Worm (Caenorhabditis elegans) whole organism, L2 larva: ENCODE data around the gene Y54G11A.4.
A peak's percentile ranks its signal among the peaks of the same experiment; 100 is the strongest.

Experiments
- C34F6.9 ChIP-seq: fragments of 150-350 bp; optimal IDR thresholded peaks from 2 replicates; lab custom pipeline; 2014; ENCODE audit warnings: missing biosample characterization, missing genetic modification characterization
- F13H6.1 ChIP-seq: sonication (generic microtip); optimal IDR thresholded peaks from 2 replicates; lab custom pipeline; 2016; ENCODE audit warnings: missing genetic modification characterization, missing compliant biosample characterization
- R02D3.7 ChIP-seq: fragments of 150-350 bp; optimal IDR thresholded peaks from 2 replicates; lab custom pipeline; 2014; ENCODE audit warnings: missing biosample characterization, missing genetic modification characterization
- ZK546.5 ChIP-seq: sonication (generic microtip); optimal IDR thresholded peaks from 2 replicates; lab custom pipeline; 2017; ENCODE audit warnings: missing biosample characterization, missing genetic modification characterization
- alr-1 ChIP-seq: fragments of 150-350 bp; optimal IDR thresholded peaks from 2 replicates; lab custom pipeline; 2014; ENCODE audit warnings: missing biosample characterization, missing genetic modification characterization
- aly-2 ChIP-seq: fragments of 150-350 bp; optimal IDR thresholded peaks from 2 replicates; lab custom pipeline; 2014; ENCODE audit warnings: missing biosample characterization, missing genetic modification characterization
- ama-1 ChIP-seq: fragments of 150-350 bp; optimal IDR thresholded peaks from 2 replicates; lab custom pipeline; 2018; ENCODE audit warnings: inconsistent platforms
- blmp-1 ChIP-seq: sonication (generic microtip); optimal IDR thresholded peaks from 2 replicates; lab custom pipeline; 2017; ENCODE audit warnings: missing genetic modification characterization, mild to moderate bottlenecking, missing compliant biosample characterization, antibody characterized with exemption, moderate library complexity; ENCODE audit not compliant: insufficient read depth
- ceh-82 ChIP-seq: fragments of 150-350 bp; optimal IDR thresholded peaks from 2 replicates; lab custom pipeline; 2014; ENCODE audit warnings: missing biosample characterization, missing genetic modification characterization
- crh-2 ChIP-seq: sonication (generic microtip); optimal IDR thresholded peaks from 2 replicates; lab custom pipeline; 2017; ENCODE audit warnings: missing biosample characterization, missing genetic modification characterization
- dmd-4 ChIP-seq: sonication (generic microtip); optimal IDR thresholded peaks from 2 replicates; lab custom pipeline; 2017; ENCODE audit warnings: missing biosample characterization, missing genetic modification characterization
- elt-1 ChIP-seq: fragments of 150-350 bp; optimal IDR thresholded peaks from 2 replicates; lab custom pipeline; 2014; ENCODE audit warnings: missing biosample characterization, missing genetic modification characterization
- fos-1 ChIP-seq: fragments of 150-350 bp; optimal IDR thresholded peaks from 2 replicates; lab custom pipeline; 2014; ENCODE audit warnings: missing biosample characterization, missing genetic modification characterization
- gmeb-1 ChIP-seq: fragments of 150-350 bp; optimal IDR thresholded peaks from 2 replicates; lab custom pipeline; 2014; ENCODE audit warnings: missing biosample characterization, missing genetic modification characterization
- lin-11 ChIP-seq: fragments of 150-350 bp; sonication (generic microtip); optimal IDR thresholded peaks from 2 replicates; lab custom pipeline; 2014; ENCODE audit warnings: missing biosample characterization, missing genetic modification characterization, inconsistent platforms, mixed read lengths
- lin-13 ChIP-seq: fragments of 150-350 bp; optimal IDR thresholded peaks from 2 replicates; lab custom pipeline; 2014; ENCODE audit warnings: missing biosample characterization, missing genetic modification reagents, missing genetic modification characterization
- lin-39 ChIP-seq: fragments of 150-350 bp; optimal IDR thresholded peaks from 2 replicates; lab custom pipeline; 2014; ENCODE audit warnings: missing biosample characterization, missing genetic modification reagents, missing genetic modification characterization
- lsy-2 ChIP-seq, 2 experiments: fragments of 150-350 bp in 1 of 2; sonication (generic microtip) in 1 of 2; optimal IDR thresholded peaks; 2 replicates each; lab custom pipeline; 2014 to 2017; ENCODE audit warnings: missing biosample characterization in 2 of 2, missing genetic modification characterization in 2 of 2
- mab-5 ChIP-seq: fragments of 150-350 bp; optimal IDR thresholded peaks from 2 replicates; lab custom pipeline; 2014; ENCODE audit warnings: missing biosample characterization, missing genetic modification characterization
- mbf-1 ChIP-seq: sonication (generic microtip); optimal IDR thresholded peaks from 2 replicates; lab custom pipeline; 2017; ENCODE audit warnings: missing biosample characterization, missing genetic modification characterization
- mdl-1 ChIP-seq, 2 experiments: fragments of 150-350 bp in 1 of 2; sonication (generic microtip) in 1 of 2; optimal IDR thresholded peaks; 2 replicates each; lab custom pipeline; 2017; ENCODE audit warnings: missing biosample characterization in 2 of 2, missing genetic modification characterization in 2 of 2
- nhr-10 ChIP-seq: sonication (generic microtip); optimal IDR thresholded peaks from 2 replicates; lab custom pipeline; 2017; ENCODE audit warnings: missing biosample characterization, missing genetic modification characterization
- nhr-11 ChIP-seq: fragments of 150-350 bp; optimal IDR thresholded peaks from 2 replicates; lab custom pipeline; 2014; ENCODE audit warnings: missing biosample characterization, missing genetic modification characterization
- nhr-12 ChIP-seq: fragments of 150-350 bp; optimal IDR thresholded peaks from 2 replicates; lab custom pipeline; 2014; ENCODE audit warnings: missing biosample characterization, missing genetic modification characterization
- nhr-129 ChIP-seq: fragments of 150-350 bp; optimal IDR thresholded peaks from 2 replicates; lab custom pipeline; 2014; ENCODE audit warnings: missing biosample characterization, missing genetic modification characterization
- nhr-21 ChIP-seq: fragments of 150-350 bp; optimal IDR thresholded peaks from 2 replicates; lab custom pipeline; 2014; ENCODE audit warnings: missing biosample characterization, missing genetic modification characterization
- nhr-23 ChIP-seq: fragments of 150-350 bp; optimal IDR thresholded peaks from 2 replicates; lab custom pipeline; 2014; ENCODE audit warnings: missing biosample characterization, missing genetic modification reagents, missing genetic modification characterization
- nhr-237 ChIP-seq: fragments of 150-350 bp; optimal IDR thresholded peaks from 2 replicates; lab custom pipeline; 2014; ENCODE audit warnings: missing biosample characterization, missing genetic modification characterization
- nhr-25 ChIP-seq: fragments of 150-350 bp; sonication (generic microtip); optimal IDR thresholded peaks from 3 replicates; lab custom pipeline; 2014; ENCODE audit warnings: missing biosample characterization, missing genetic modification characterization
- nhr-6 ChIP-seq: fragments of 150-350 bp; optimal IDR thresholded peaks from 2 replicates; lab custom pipeline; 2014; ENCODE audit warnings: missing biosample characterization, missing genetic modification characterization
- nhr-77 ChIP-seq: fragments of 150-350 bp; optimal IDR thresholded peaks from 2 replicates; lab custom pipeline; 2014; ENCODE audit warnings: missing biosample characterization, missing genetic modification characterization
- peb-1 ChIP-seq: fragments of 150-350 bp; optimal IDR thresholded peaks from 2 replicates; lab custom pipeline; 2014; ENCODE audit warnings: missing biosample characterization, missing genetic modification characterization
- skn-1 ChIP-seq: sonication (generic microtip); optimal IDR thresholded peaks from 2 replicates; lab custom pipeline; 2017; ENCODE audit warnings: missing biosample characterization, missing genetic modification characterization
- sma-3 ChIP-seq: sonication (generic microtip); optimal IDR thresholded peaks from 2 replicates; lab custom pipeline; 2016; ENCODE audit warnings: missing genetic modification reagents, missing genetic modification characterization, missing compliant biosample characterization
- sma-9 ChIP-seq, 2 experiments: fragments of 150-350 bp in 1 of 2; sonication (generic microtip) in 1 of 2; optimal IDR thresholded peaks; 2 replicates each; lab custom pipeline; 2014 to 2016; ENCODE audit warnings: missing genetic modification characterization in 2 of 2, mild to moderate bottlenecking in 1 of 2, missing biosample characterization in 1 of 2, missing compliant biosample characterization in 1 of 2, missing genetic modification reagents in 1 of 2, moderate library complexity in 1 of 2
- unc-39 ChIP-seq: fragments of 150-350 bp; optimal IDR thresholded peaks from 2 replicates; lab custom pipeline; 2014; ENCODE audit warnings: missing biosample characterization, missing genetic modification characterization
- unc-55 ChIP-seq: fragments of 150-350 bp; sonication (generic microtip); optimal IDR thresholded peaks from 3 replicates; lab custom pipeline; 2014; ENCODE audit warnings: missing biosample characterization, missing genetic modification reagents, missing genetic modification characterization
- unc-62 ChIP-seq: fragments of 150-350 bp; optimal IDR thresholded peaks from 2 replicates; lab custom pipeline; 2014; ENCODE audit warnings: missing biosample characterization, missing genetic modification reagents, missing genetic modification characterization
- zag-1 ChIP-seq: fragments of 150-350 bp; optimal IDR thresholded peaks from 2 replicates; lab custom pipeline; 2014; ENCODE audit warnings: missing biosample characterization, missing genetic modification characterization
- ztf-1 ChIP-seq: fragments of 200-800 bp; sonication (Bioruptor generic); conservative IDR thresholded peaks from 2 replicates; pipeline ENCODE4 v1.3.6; 2022; ENCODE audit warnings: missing genetic modification characterization, missing compliant biosample characterization
- ztf-11 ChIP-seq: sonication (generic microtip); optimal IDR thresholded peaks from 2 replicates; lab custom pipeline; 2017; ENCODE audit warnings: missing biosample characterization, missing genetic modification characterization
- ztf-4 ChIP-seq: fragments of 150-350 bp; optimal IDR thresholded peaks from 2 replicates; lab custom pipeline; 2014; ENCODE audit warnings: missing biosample characterization, missing genetic modification characterization

The Y54G11A.4 gene

DNA sequence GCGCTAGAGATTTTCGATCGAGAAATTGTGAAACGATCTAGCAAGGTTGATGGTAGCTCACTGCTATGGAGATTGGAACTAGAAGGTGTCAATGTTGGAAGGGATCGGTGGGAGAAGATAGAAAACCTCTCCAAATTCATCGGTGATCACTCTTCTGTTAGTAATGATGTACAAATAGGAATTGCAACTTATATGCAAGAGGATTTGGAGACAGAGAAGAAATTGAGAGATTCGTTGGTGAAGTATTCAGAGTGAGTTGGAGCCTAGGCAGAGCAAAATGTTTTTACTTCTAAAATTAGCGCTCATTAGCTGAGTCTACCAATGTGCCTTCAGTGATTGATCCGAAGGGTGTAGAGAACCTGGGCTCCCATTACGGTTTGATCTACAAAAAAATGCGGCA, 1.8 kb downstream of the Y54G11A.4 start:
- TF ChIP-seq nhr-237 (tag; lab: Kevin White, UChicago) (no peak), unc-55 (no peak), peb-1 (tag; lab: Kevin White, UChicago) (no peak), lin-13 (GFP tag; lab: Kevin White, UChicago) (no peak), sma-3 (GFP tag; lab: Kevin White, UChicago) (no peak), ztf-4 (no peak), lin-39 (tag; lab: Kevin White, UChicago) (no peak), C34F6.9 (tag; lab: Kevin White, UChicago) (no peak), nhr-10 (no peak)

DNA sequence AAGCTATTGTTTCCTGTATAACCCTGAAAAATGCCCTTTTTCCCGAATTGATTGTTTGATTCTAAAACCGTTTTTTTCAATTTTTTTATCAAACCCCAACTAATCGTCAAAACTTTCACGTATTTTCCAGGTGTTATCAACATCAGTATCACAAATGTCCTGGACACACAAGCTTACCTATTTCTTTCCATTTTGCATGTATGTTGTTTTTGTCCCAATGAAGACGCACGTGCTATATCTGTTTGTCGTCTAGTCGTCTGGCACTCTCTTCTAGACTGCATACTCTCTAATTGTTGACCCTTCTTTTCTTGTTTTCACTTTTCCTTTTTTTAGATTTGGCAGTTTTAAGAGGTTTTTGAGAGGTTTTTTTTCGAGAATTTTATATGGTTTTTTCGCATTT, 3.7 kb downstream of the Y54G11A.4 start:
- TF ChIP-seq mdl-1 (tag; optimal IDR thresholded peaks at IDR 0.05; lab: Kevin White, UChicago) (peak; percentile 89 to 95), alr-1 (tag; lab: Kevin White, UChicago) (no peak), unc-55 (peak; percentile 26), skn-1 (tag; lab: Kevin White, UChicago) (no peak), lin-11 (tag; lab: Kevin White, UChicago) (no peak), nhr-77 (no peak), C34F6.9 (tag; lab: Kevin White, UChicago) (peak; percentile 67), ztf-1 (GFP tag; lab: Robert Waterston, UW) (no peak), unc-62 (GFP tag; lab: Kevin White, UChicago) (no peak), R02D3.7 (tag; lab: Kevin White, UChicago) (no peak), F13H6.1 (tag; lab: Kevin White, UChicago) (peak; percentile 66), lin-13 (GFP tag; lab: Kevin White, UChicago) (peak; percentile 15), aly-2 (tag; lab: Kevin White, UChicago) (no peak), ztf-4 (no peak), dmd-4 (tag; lab: Kevin White, UChicago) (no peak), nhr-23 (tag; lab: Kevin White, UChicago) (no peak), ztf-11 (tag; lab: Kevin White, UChicago) (no peak), nhr-12 (tag; lab: Kevin White, UChicago) (no peak), unc-39 (no peak), gmeb-1 (tag; lab: Kevin White, UChicago) (peak; percentile 74), mbf-1 (no peak), mab-5 (tag; lab: Kevin White, UChicago) (no peak), fos-1 (tag; lab: Kevin White, UChicago) (peak; percentile 26), elt-1 (tag; lab: Kevin White, UChicago) (no peak), blmp-1 (tag; lab: Kevin White, UChicago) (peak; percentile 90), lin-39 (tag; lab: Kevin White, UChicago) (no peak), crh-2 (tag; lab: Kevin White, UChicago) (peak; percentile 84), sma-3 (GFP tag; lab: Kevin White, UChicago) (peak; percentile 66), nhr-129 (peak; percentile 73), lsy-2 (tag; optimal IDR thresholded peaks at IDR 0.05; lab: Kevin White, UChicago) (peak in 1 of 2 experiments; percentile 71), sma-9 (GFP tag; optimal IDR thresholded peaks at IDR 0.05; lab: Kevin White, UChicago) (peak; percentile 83), sma-9 (tag; optimal IDR thresholded peaks at IDR 0.05; lab: Kevin White, UChicago) (no peak), nhr-237 (tag; lab: Kevin White, UChicago) (no peak), nhr-21 (tag; lab: Kevin White, UChicago) (peak; percentile 53), nhr-6 (tag; lab: Kevin White, UChicago) (no peak), zag-1 (tag; lab: Kevin White, UChicago) (no peak), ceh-82 (no peak), nhr-25 (tag; lab: Kevin White, UChicago) (peak; percentile 72), ama-1 (lab: Kevin White, UChicago) (no peak), nhr-11 (tag; lab: Kevin White, UChicago) (no peak), ZK546.5 (tag; lab: Kevin White, UChicago) (no peak)
